Fruit fly (Drosophila melanogaster) whole organism, prepupa: Measurements from ENCODE around the gene robl37BC.

Experiments used
- Blimp-1 ChIP-seq: fragments of 200-800 bp; sonication (Bioruptor generic); optimal IDR thresholded peaks from 3 replicates; lab custom pipeline; 2017; ENCODE audit warnings: missing biosample characterization, missing genetic modification characterization, mild to moderate bottlenecking, moderate library complexity, missing genetic modification reagents
- CG10631 ChIP-seq: fragments of 200-800 bp; sonication (Bioruptor generic); optimal IDR thresholded peaks from 2 replicates; lab custom pipeline; 2016; ENCODE audit warnings: missing biosample characterization, missing genetic modification characterization
- CG11902 ChIP-seq: fragments of 200-800 bp; sonication (Bioruptor generic); optimal IDR thresholded peaks from 3 replicates; lab custom pipeline; 2016; ENCODE audit warnings: missing biosample characterization, missing genetic modification characterization
- CG15336 ChIP-seq: fragments of 200-800 bp; sonication (Bioruptor generic); IDR thresholded peaks from 2 replicates; pipeline ENCODE4 v1.3.6; 2022; ENCODE audit warnings: missing biosample characterization, missing genetic modification characterization
- CG1621 ChIP-seq: fragments of 200-800 bp; sonication (Bioruptor generic); optimal IDR thresholded peaks from 3 replicates; lab custom pipeline; 2018; ENCODE audit warnings: missing biosample characterization, mild to moderate bottlenecking, missing genetic modification characterization
- CG16779 ChIP-seq: fragments of 200-800 bp; sonication (Bioruptor generic); optimal IDR thresholded peaks from 3 replicates; lab custom pipeline; 2017; ENCODE audit warnings: missing biosample characterization, mild to moderate bottlenecking, missing genetic modification characterization
- CG3032 ChIP-seq: fragments of 200-800 bp; optimal IDR thresholded peaks from 2 replicates; lab custom pipeline; 2019; ENCODE audit warnings: missing biosample characterization, mild to moderate bottlenecking, missing genetic modification characterization, moderate library complexity
- CG31627 ChIP-seq: fragments of 200-800 bp; sonication (Bioruptor generic); optimal IDR thresholded peaks from 3 replicates; lab custom pipeline; 2016; ENCODE audit warnings: missing biosample characterization, missing genetic modification characterization
- CG32006 ChIP-seq: fragments of 200-800 bp; sonication (Bioruptor generic); optimal IDR thresholded peaks from 3 replicates; lab custom pipeline; 2017; ENCODE audit warnings: missing biosample characterization, mild to moderate bottlenecking, missing genetic modification characterization
- CG34406 ChIP-seq: fragments of 200-800 bp; sonication (Bioruptor generic); optimal IDR thresholded peaks from 3 replicates; lab custom pipeline; 2016; ENCODE audit warnings: missing biosample characterization, missing genetic modification characterization
- CG3919 ChIP-seq: fragments of 200-800 bp; sonication (Bioruptor generic); optimal IDR thresholded peaks from 3 replicates; lab custom pipeline; 2016; ENCODE audit warnings: missing biosample characterization, missing genetic modification characterization
- CG6163 ChIP-seq: fragments of 200-800 bp; sonication (Bioruptor generic); IDR thresholded peaks from 3 replicates; pipeline ENCODE4 v1.3.6; 2022; ENCODE audit warnings: missing biosample characterization, missing genetic modification characterization
- CG6792 ChIP-seq: fragments of 200-800 bp; sonication (Bioruptor generic); optimal IDR thresholded peaks from 3 replicates; lab custom pipeline; 2016; ENCODE audit warnings: missing biosample characterization, missing genetic modification characterization
- CG6808 ChIP-seq: fragments of 200-800 bp; sonication (Bioruptor generic); optimal IDR thresholded peaks from 3 replicates; lab custom pipeline; 2017; ENCODE audit warnings: missing biosample characterization, missing genetic modification characterization, mild to moderate bottlenecking, moderate library complexity, missing genetic modification reagents
- CG6854 ChIP-seq: fragments of 200-800 bp; sonication (Bioruptor generic); optimal IDR thresholded peaks from 2 replicates; lab custom pipeline; 2017; ENCODE audit warnings: missing biosample characterization, mild to moderate bottlenecking, missing genetic modification characterization
- CG8119 ChIP-seq: fragments of 200-800 bp; sonication (Bioruptor generic); IDR thresholded peaks from 3 replicates; pipeline ENCODE4 v1.3.6; 2022; ENCODE audit warnings: missing biosample characterization, missing genetic modification characterization
- Eip75B ChIP-seq: fragments of 200-800 bp; sonication (Bioruptor generic); optimal IDR thresholded peaks from 3 replicates; lab custom pipeline; 2016; ENCODE audit warnings: missing biosample characterization, missing genetic modification characterization
- Eip78C ChIP-seq: fragments of 200-800 bp; sonication (Bioruptor generic); peaks from one replicate; lab custom pipeline; 2016; ENCODE audit warnings: missing biosample characterization, missing genetic modification characterization
- Eip93F ChIP-seq: fragments of 200-800 bp; sonication (Bioruptor generic); optimal IDR thresholded peaks from 2 replicates; lab custom pipeline; 2016; ENCODE audit warnings: missing biosample characterization, mild to moderate bottlenecking, missing genetic modification characterization
- Ets21C ChIP-seq: fragments of 200-800 bp; sonication (Bioruptor generic); optimal IDR thresholded peaks from 3 replicates; lab custom pipeline; 2016; ENCODE audit warnings: missing biosample characterization, missing genetic modification characterization
- Ets96B ChIP-seq: fragments of 200-800 bp; optimal IDR thresholded peaks from 2 replicates; lab custom pipeline; 2019; ENCODE audit warnings: missing biosample characterization, mild to moderate bottlenecking, missing genetic modification characterization, moderate library complexity
- Hr39 ChIP-seq: fragments of 200-800 bp; sonication (Bioruptor generic); optimal IDR thresholded peaks from 2 replicates; lab custom pipeline; 2016; ENCODE audit warnings: missing biosample characterization, missing genetic modification characterization
- Hr4 ChIP-seq: fragments of 200-800 bp; sonication (Bioruptor generic); optimal IDR thresholded peaks from 3 replicates; lab custom pipeline; 2016; ENCODE audit warnings: missing biosample characterization, missing genetic modification characterization
- Lpt ChIP-seq: fragments of 200-800 bp; sonication (Bioruptor generic); optimal IDR thresholded peaks from 3 replicates; lab custom pipeline; 2016; ENCODE audit warnings: missing biosample characterization, missing genetic modification characterization
- OdsH ChIP-seq: fragments of 200-800 bp; sonication (Bioruptor generic); optimal IDR thresholded peaks from 3 replicates; lab custom pipeline; 2016; ENCODE audit warnings: missing biosample characterization, missing genetic modification characterization
- Sox14 ChIP-seq: fragments of 200-800 bp; sonication (Bioruptor generic); optimal IDR thresholded peaks from 3 replicates; lab custom pipeline; 2016; ENCODE audit warnings: missing biosample characterization, missing genetic modification characterization
- Sox15 ChIP-seq: fragments of 200-800 bp; sonication (Bioruptor generic); optimal IDR thresholded peaks from 3 replicates; lab custom pipeline; 2016; ENCODE audit warnings: missing biosample characterization, missing genetic modification characterization
- achi ChIP-seq: fragments of 200-800 bp; sonication (Bioruptor generic); optimal IDR thresholded peaks from 3 replicates; lab custom pipeline; 2016; ENCODE audit warnings: missing biosample characterization, missing genetic modification characterization
- acj6 ChIP-seq: fragments of 200-800 bp; sonication (Bioruptor generic); optimal IDR thresholded peaks from 3 replicates; lab custom pipeline; 2016; ENCODE audit warnings: missing biosample characterization, missing genetic modification characterization
- cyc ChIP-seq: fragments of 200-800 bp; sonication (Bioruptor generic); optimal IDR thresholded peaks from 3 replicates; lab custom pipeline; 2016; ENCODE audit warnings: missing biosample characterization, missing genetic modification characterization
- dac ChIP-seq: fragments of 200-800 bp; sonication (Bioruptor generic); optimal IDR thresholded peaks from 2 replicates; lab custom pipeline; 2017; ENCODE audit warnings: missing biosample characterization, mild to moderate bottlenecking, missing genetic modification characterization
- esn ChIP-seq: fragments of 200-800 bp; sonication (Bioruptor generic); optimal IDR thresholded peaks from 2 replicates; lab custom pipeline; 2016; ENCODE audit warnings: missing biosample characterization, mild to moderate bottlenecking, missing genetic modification characterization, moderate library complexity
- fd59A ChIP-seq: fragments of 200-800 bp; sonication (Bioruptor generic); optimal IDR thresholded peaks from 2 replicates; lab custom pipeline; 2017; ENCODE audit warnings: missing biosample characterization, mild to moderate bottlenecking, missing genetic modification characterization, missing genetic modification reagents
- fkh ChIP-seq: fragments of 200-800 bp; sonication (Bioruptor generic); optimal IDR thresholded peaks from 3 replicates; lab custom pipeline; 2017; ENCODE audit warnings: missing biosample characterization, mild to moderate bottlenecking, missing genetic modification characterization, moderate library complexity
- net ChIP-seq: fragments of 200-800 bp; sonication (Bioruptor generic); optimal IDR thresholded peaks from 3 replicates; lab custom pipeline; 2016; ENCODE audit warnings: missing biosample characterization, missing genetic modification characterization
- ss ChIP-seq, 2 experiments: fragments of 200-800 bp; sonication (Bioruptor generic); optimal IDR thresholded peaks; 2 replicates in 1 of 2; 3 replicates in 1 of 2; lab custom pipeline; 2017 to 2018; ENCODE audit warnings: mild to moderate bottlenecking in 2 of 2, missing biosample characterization in 2 of 2, missing genetic modification characterization in 2 of 2, moderate library complexity in 1 of 2
- svp ChIP-seq: fragments of 200-800 bp; sonication (Bioruptor generic); peaks from one replicate; lab custom pipeline; 2016; ENCODE audit warnings: missing biosample characterization, missing genetic modification characterization
- topi ChIP-seq: fragments of 200-800 bp; sonication (Bioruptor generic); optimal IDR thresholded peaks from 3 replicates; lab custom pipeline; 2016; ENCODE audit warnings: missing biosample characterization, missing genetic modification characterization
- vri ChIP-seq: fragments of 200-800 bp; sonication (Bioruptor generic); optimal IDR thresholded peaks from 3 replicates; lab custom pipeline; 2016; ENCODE audit warnings: missing biosample characterization, mild to moderate bottlenecking, missing genetic modification characterization

Gene robl37BC

dm6 chr2L:18982826-18983758 lies 27.6 kb upstream of the robl37BC start (continued):
- TF ChIP-seq CG16779 (no peak), fd59A (no peak), CG6854 (no peak), CG1621 (tag; lab: Kevin White, UChicago) (no peak), Eip93F (GFP tag; lab: Kevin White, UChicago) (no peak), Ets96B (peak; percentile 30), Blimp-1 (no peak), CG11902 (GFP tag; lab: Kevin White, UChicago) (no peak), net (no peak), CG31627 (GFP tag; lab: Kevin White, UChicago) (peak; percentile 52), CG34406 (GFP tag; lab: Kevin White, UChicago) (peak; percentile 33), CG8119 (GFP tag; lab: Robert Waterston, UW) (0 out of 3 replicates have a peak, but pooled peaks have one; percentile 16), Eip78C (peak; percentile 73), Hr4 (GFP tag; lab: Kevin White, UChicago) (no peak), CG6808 (GFP tag; lab: Kevin White, UChicago) (no peak), CG6163 (GFP tag; lab: Robert Waterston, UW) (no peak), Sox15 (no peak)
- TF ChIP-seq, all 60 proteins: peak for 23

- no peak for TF ChIP-seq CG10631 (GFP tag; lab: Kevin White, UChicago)
- TF ChIP-seq dac (GFP tag; lab: Kevin White, UChicago) = no peak
- TF ChIP-seq fkh = peak; percentile 17
- TF ChIP-seq svp (GFP tag; lab: Kevin White, UChicago) = peak; percentile 88
- TF ChIP-seq ss (GFP tag; optimal IDR thresholded peaks at IDR 0.05; lab: Kevin White, UChicago) = peak; percentile 20 to 71
- TF ChIP-seq CG6163 (GFP tag; lab: Robert Waterston, UW) = 0 out of 3 replicates have a peak, but pooled peaks have one; percentile 30
- peak; percentile 26 for TF ChIP-seq Eip78C
Measured at dm6 chr2L:18984158-18984557, 26.5 kb upstream of the robl37BC start.

- TF ChIP-seq Eip78C (peak; percentile 67), CG15336 (GFP tag; lab: Robert Waterston, UW) (0 out of 2 replicates have a peak, but pooled peaks have one; percentile 36), OdsH (peak; percentile 1), esn (GFP tag; lab: Kevin White, UChicago) (peak; percentile 42), CG3919 (no peak), CG6792 (GFP tag; lab: Kevin White, UChicago) (peak; percentile 1), Lpt (GFP tag; lab: Kevin White, UChicago) (no peak), CG6163 (GFP tag; lab: Robert Waterston, UW) (no peak), Hr39 (GFP tag; lab: Kevin White, UChicago) (peak; percentile 35), vri (peak; percentile 22), Eip75B (no peak), topi (GFP tag; lab: Kevin White, UChicago) (peak; percentile 5), Hr4 (GFP tag; lab: Kevin White, UChicago) (peak; percentile 35), CG32006 (peak; percentile 42), Sox14 (peak; percentile 17), CG31627 (GFP tag; lab: Kevin White, UChicago) (peak; percentile 49), achi (GFP tag; lab: Kevin White, UChicago) (peak; percentile 21), Ets21C (no peak), cyc (peak; percentile 11), Eip93F (GFP tag; lab: Kevin White, UChicago) (no peak), CG3032 (tag; lab: Kevin White, UChicago) (no peak), acj6 (GFP tag; lab: Kevin White, UChicago) (peak; percentile 3), CG8119 (GFP tag; lab: Robert Waterston, UW) (peak; percentile 26; the same call in 1 of the 3 replicates)
- TF ChIP-seq, all 60 proteins: peak for 16
Measured at dm6 chr2L:18985201-18986124, 25.2 kb upstream of the robl37BC start.
